Fruit fly (Drosophila melanogaster) whole organism, embryonic: ENCODE measurements around the gene v.

Source experiments
- BtbVII ChIP-seq: fragments of 200-800 bp; sonication (Bioruptor generic); optimal IDR thresholded peaks from 3 replicates; lab custom pipeline; 2017; ENCODE audit warnings: missing biosample characterization, mild to moderate bottlenecking, missing genetic modification characterization
- CG10959 ChIP-seq: fragments of 200-800 bp; sonication (Bioruptor generic); IDR thresholded peaks from 2 replicates; pipeline ENCODE4 v1.3.6; 2022; ENCODE audit warnings: missing biosample characterization, missing genetic modification characterization
- CG12219 ChIP-seq: fragments of 200-800 bp; sonication (Bioruptor generic); optimal IDR thresholded peaks from 3 replicates; lab custom pipeline; 2018; ENCODE audit warnings: missing biosample characterization, mild to moderate bottlenecking, missing genetic modification characterization
- CG12391 ChIP-seq: fragments of 200-800 bp; sonication (Bioruptor generic); optimal IDR thresholded peaks from 3 replicates; lab custom pipeline; 2018; ENCODE audit warnings: missing biosample characterization, mild to moderate bottlenecking, missing genetic modification characterization, moderate library complexity
- CG15073 ChIP-seq: fragments of 200-800 bp; sonication (Bioruptor generic); optimal IDR thresholded peaks from 2 replicates; lab custom pipeline; 2016; ENCODE audit warnings: missing biosample characterization, missing genetic modification characterization
- CG1647 ChIP-seq: fragments of 200-800 bp; sonication (Bioruptor generic); optimal IDR thresholded peaks from 3 replicates; lab custom pipeline; 2016; ENCODE audit warnings: missing biosample characterization, missing genetic modification characterization
- CG17186 ChIP-seq: fragments of 200-800 bp; sonication (Bioruptor generic); optimal IDR thresholded peaks from 3 replicates; lab custom pipeline; 2017; ENCODE audit warnings: missing biosample characterization, missing genetic modification reagents, missing genetic modification characterization
- CG17359 ChIP-seq: fragments of 200-800 bp; sonication (Bioruptor generic); optimal IDR thresholded peaks from 3 replicates; lab custom pipeline; 2018; ENCODE audit warnings: missing biosample characterization, mild to moderate bottlenecking, missing genetic modification characterization, moderate library complexity
- CG18262 ChIP-seq: fragments of 200-800 bp; optimal IDR thresholded peaks from 3 replicates; lab custom pipeline; 2019; ENCODE audit warnings: missing biosample characterization, mild to moderate bottlenecking, missing genetic modification characterization, moderate library complexity
- CG18764 ChIP-seq: fragments of 200-800 bp; sonication (Bioruptor generic); optimal IDR thresholded peaks from 3 replicates; lab custom pipeline; 2016; ENCODE audit warnings: missing biosample characterization, missing genetic modification characterization
- CG2199 ChIP-seq: fragments of 200-800 bp; sonication (Bioruptor generic); IDR thresholded peaks from 3 replicates; pipeline ENCODE4 v1.3.6; 2022; ENCODE audit warnings: missing biosample characterization, missing genetic modification characterization
- CG2875 ChIP-seq: fragments of 200-800 bp; sonication (Bioruptor generic); optimal IDR thresholded peaks from 2 replicates; lab custom pipeline; 2017; ENCODE audit warnings: missing biosample characterization, mild to moderate bottlenecking, missing genetic modification characterization, missing genetic modification reagents
- CG30403 ChIP-seq: fragments of 200-800 bp; sonication (Bioruptor generic); optimal IDR thresholded peaks from 3 replicates; lab custom pipeline; 2016; ENCODE audit warnings: missing biosample characterization, missing genetic modification characterization
- CG30431 ChIP-seq: fragments of 200-800 bp; sonication (Bioruptor generic); optimal IDR thresholded peaks from 2 replicates; lab custom pipeline; 2017; ENCODE audit warnings: missing biosample characterization, missing genetic modification characterization
- CG3065 ChIP-seq: fragments of 200-800 bp; sonication (Bioruptor generic); optimal IDR thresholded peaks from 2 replicates; lab custom pipeline; 2016; ENCODE audit warnings: missing biosample characterization, missing genetic modification characterization
- CG3995 ChIP-seq: fragments of 200-800 bp; sonication (Bioruptor generic); optimal IDR thresholded peaks from 3 replicates; lab custom pipeline; 2016; ENCODE audit warnings: missing biosample characterization, missing genetic modification characterization
- CG4730 ChIP-seq: fragments of 200-800 bp; sonication (Bioruptor generic); IDR thresholded peaks from 2 replicates; pipeline ENCODE4 v1.3.6; 2022; ENCODE audit warnings: missing biosample characterization, missing genetic modification characterization
- CG5245 ChIP-seq: fragments of 200-800 bp; sonication (Bioruptor generic); optimal IDR thresholded peaks from 3 replicates; lab custom pipeline; 2016; ENCODE audit warnings: missing biosample characterization, missing genetic modification characterization
- CG7745 ChIP-seq: fragments of 200-800 bp; sonication (Bioruptor generic); optimal IDR thresholded peaks from 2 replicates; lab custom pipeline; 2018; ENCODE audit warnings: missing biosample characterization, mild to moderate bottlenecking, missing genetic modification characterization, moderate library complexity
- CG8765 ChIP-seq: fragments of 200-800 bp; sonication (Bioruptor generic); IDR thresholded peaks from 2 replicates; pipeline ENCODE4 v1.3.6; 2022; ENCODE audit warnings: missing biosample characterization, missing genetic modification characterization
- Dek ChIP-seq: fragments of 200-800 bp; sonication (Bioruptor generic); optimal IDR thresholded peaks from 3 replicates; lab custom pipeline; 2019; ENCODE audit warnings: missing biosample characterization, mild to moderate bottlenecking, missing genetic modification characterization, moderate library complexity
- HHEX ChIP-seq: fragments of 200-800 bp; sonication (Bioruptor generic); optimal IDR thresholded peaks from 3 replicates; lab custom pipeline; 2017; ENCODE audit warnings: missing biosample characterization, mild to moderate bottlenecking, missing genetic modification characterization, missing genetic modification reagents
- Hr3 ChIP-seq: fragments of 200-800 bp; sonication (Bioruptor generic); optimal IDR thresholded peaks from 3 replicates; lab custom pipeline; 2016; ENCODE audit warnings: missing biosample characterization, missing genetic modification characterization
- Hr78 ChIP-seq, 2 experiments: fragments of 200-800 bp in 1 of 2; fragments of >200 bp in 1 of 2; sonication (Bioruptor generic) in 1 of 2; optimal IDR thresholded peaks; 2 replicates each; lab custom pipeline; 2017 to 2019; ENCODE audit warnings: missing biosample characterization in 2 of 2, missing genetic modification characterization in 2 of 2, mild to moderate bottlenecking in 1 of 2, moderate library complexity in 1 of 2
- Jarid2 ChIP-seq: fragments of 200-800 bp; sonication (Bioruptor generic); optimal IDR thresholded peaks from 3 replicates; lab custom pipeline; 2017; ENCODE audit warnings: mild to moderate bottlenecking, missing biosample characterization, missing genetic modification reagents, missing genetic modification characterization
- Mad ChIP-seq: fragments of 200-800 bp; sonication (Bioruptor generic); optimal IDR thresholded peaks from 2 replicates; lab custom pipeline; 2016; ENCODE audit warnings: missing biosample characterization, missing genetic modification characterization
- NK7.1 ChIP-seq: fragments of 200-800 bp; sonication (Bioruptor generic); optimal IDR thresholded peaks from 3 replicates; lab custom pipeline; 2016; ENCODE audit warnings: missing biosample characterization, missing genetic modification characterization
- Rx ChIP-seq: fragments of 200-800 bp; sonication (Bioruptor generic); IDR thresholded peaks from 2 replicates; pipeline ENCODE4 v1.3.6; 2022; ENCODE audit warnings: missing biosample characterization, missing genetic modification characterization
- TFAM ChIP-seq: fragments of 200-800 bp; sonication (Bioruptor generic); optimal IDR thresholded peaks from 2 replicates; lab custom pipeline; 2017; ENCODE audit warnings: missing biosample characterization, missing genetic modification characterization, inconsistent platforms
- btn ChIP-seq: fragments of 200-800 bp; sonication (Bioruptor generic); optimal IDR thresholded peaks from 2 replicates; lab custom pipeline; 2016; ENCODE audit warnings: missing biosample characterization, missing genetic modification characterization
- dm ChIP-seq: fragments of 200-800 bp; sonication (Bioruptor generic); optimal IDR thresholded peaks from 3 replicates; lab custom pipeline; 2016; ENCODE audit warnings: missing biosample characterization, missing genetic modification characterization
- fd102C ChIP-seq: fragments of 200-800 bp; sonication (Bioruptor generic); optimal IDR thresholded peaks from 2 replicates; lab custom pipeline; 2018; ENCODE audit warnings: missing biosample characterization, mild to moderate bottlenecking, missing genetic modification characterization, moderate library complexity
- fu2 ChIP-seq: fragments of 200-800 bp; sonication (Bioruptor generic); optimal IDR thresholded peaks from 2 replicates; lab custom pipeline; 2016; ENCODE audit warnings: missing biosample characterization, missing genetic modification characterization
- grn ChIP-seq: fragments of 200-800 bp; sonication (Bioruptor generic); optimal IDR thresholded peaks from 3 replicates; lab custom pipeline; 2017; ENCODE audit warnings: missing biosample characterization, missing genetic modification characterization
- gsb ChIP-seq: fragments of 200-800 bp; sonication (Bioruptor generic); IDR thresholded peaks from 2 replicates; pipeline ENCODE4 v1.3.6; 2022; ENCODE audit warnings: missing biosample characterization, missing genetic modification characterization
- hth ChIP-seq: fragments of >200 bp; optimal IDR thresholded peaks from 2 replicates; lab custom pipeline; 2017; ENCODE audit warnings: inconsistent platforms
- jumu ChIP-seq: fragments of 200-800 bp; sonication (Bioruptor generic); optimal IDR thresholded peaks from 3 replicates; lab custom pipeline; 2016; ENCODE audit warnings: missing biosample characterization, missing genetic modification characterization
- mam ChIP-seq: fragments of 200-800 bp; sonication (Bioruptor generic); optimal IDR thresholded peaks from 3 replicates; lab custom pipeline; 2016; ENCODE audit warnings: missing biosample characterization, missing genetic modification characterization
- nau ChIP-seq: fragments of 200-800 bp; sonication (Bioruptor generic); optimal IDR thresholded peaks from 3 replicates; lab custom pipeline; 2017; ENCODE audit warnings: missing biosample characterization, mild to moderate bottlenecking, missing genetic modification characterization, missing genetic modification reagents
- nerfin-2 ChIP-seq: fragments of 200-800 bp; sonication (Bioruptor generic); IDR thresholded peaks from 2 replicates; pipeline ENCODE4 v1.3.6; 2022; ENCODE audit warnings: missing biosample characterization, missing genetic modification characterization; ENCODE audit not compliant: partially characterized antibody
- pan ChIP-seq, 4 experiments: fragments of >200 bp in 3 of 4; fragments of 200-800 bp in 1 of 4; sonication (Bioruptor generic) in 1 of 4; optimal IDR thresholded peaks in 3 of 4; IDR thresholded peaks in 1 of 4; 2 replicates each; pipeline versions ENCODE4 v1.3.6 to Lab custom; 2017 to 2022; ENCODE audit warnings: missing biosample characterization in 2 of 4, missing genetic modification characterization in 2 of 4, mixed read lengths in 1 of 4
- pho ChIP-seq: fragments of 200-800 bp; sonication (Bioruptor generic); optimal IDR thresholded peaks from 2 replicates; lab custom pipeline; 2016; ENCODE audit warnings: missing biosample characterization, missing genetic modification characterization
- rib ChIP-seq: fragments of 200-800 bp; sonication (Bioruptor generic); IDR thresholded peaks from 2 replicates; pipeline ENCODE4 v1.3.6; 2022; ENCODE audit warnings: missing biosample characterization, missing genetic modification characterization
- row ChIP-seq: fragments of 200-800 bp; sonication (Bioruptor generic); IDR thresholded peaks from 3 replicates; pipeline ENCODE4 v1.3.6; 2022; ENCODE audit warnings: missing biosample characterization, missing genetic modification characterization
- sc ChIP-seq, 3 experiments: fragments of >200 bp in 2 of 3; fragments of 200-800 bp in 1 of 3; sonication (Bioruptor generic) in 1 of 3; optimal IDR thresholded peaks; 2 replicates in 2 of 3; 3 replicates in 1 of 3; lab custom pipeline; 2017; ENCODE audit warnings: mild to moderate bottlenecking in 1 of 3, missing biosample characterization in 1 of 3, missing genetic modification characterization in 1 of 3, missing genetic modification reagents in 1 of 3
- tup ChIP-seq: fragments of 200-800 bp; sonication (Bioruptor generic); optimal IDR thresholded peaks from 2 replicates; lab custom pipeline; 2016; ENCODE audit warnings: missing biosample characterization, mild to moderate bottlenecking, missing genetic modification characterization, moderate library complexity
- tx ChIP-seq: fragments of 200-800 bp; sonication (Bioruptor generic); optimal IDR thresholded peaks from 2 replicates; lab custom pipeline; 2016; ENCODE audit warnings: missing biosample characterization, missing genetic modification characterization
- usp ChIP-seq: fragments of >200 bp; optimal IDR thresholded peaks from 2 replicates; lab custom pipeline; 2017; ENCODE audit warnings: missing biosample characterization, missing genetic modification characterization
- wor ChIP-seq: fragments of 200-800 bp; sonication (Bioruptor generic); IDR thresholded peaks from 2 replicates; pipeline ENCODE4 v1.3.6; 2022; ENCODE audit warnings: missing biosample characterization, missing genetic modification characterization
- z ChIP-seq: fragments of 200-800 bp; sonication (Bioruptor generic); IDR thresholded peaks from 3 replicates; pipeline ENCODE4 v1.3.6; 2022; ENCODE audit warnings: missing biosample characterization, missing genetic modification characterization

v gene

dm6 chrX:10936599-10936998 is 12.8 kb downstream of the v start (continued):
- peak; percentile 88 for TF ChIP-seq CG30403 (GFP tag; lab: Kevin White, UChicago)
- peak; percentile 79 for TF ChIP-seq HHEX
- no peak for TF ChIP-seq TFAM (GFP tag; lab: Kevin White, UChicago)
- peak; percentile 92 for TF ChIP-seq CG17359
- TF ChIP-seq grn (GFP tag; lab: Kevin White, UChicago) = peak; percentile 19
- peak; percentile 54 for TF ChIP-seq fu2 (GFP tag; lab: Kevin White, UChicago)
- peak; percentile 73 for TF ChIP-seq Mad (GFP tag; lab: Kevin White, UChicago)
- peak; percentile 47 for TF ChIP-seq pho (GFP tag; lab: Kevin White, UChicago)
- peak; percentile 61 for TF ChIP-seq Hr3 (GFP tag; lab: Kevin White, UChicago)
- peak; percentile 65 for TF ChIP-seq CG2875 (GFP tag; lab: Kevin White, UChicago)
- TF ChIP-seq CG1647 = peak; percentile 75
- peak; percentile 73 for TF ChIP-seq CG5245 (GFP tag; lab: Kevin White, UChicago)
- TF ChIP-seq z (GFP tag; lab: Robert Waterston, UW) = 0 out of 3 replicates have a peak, but pooled peaks have one; percentile 9
- peak; percentile 63 for TF ChIP-seq NK7.1 (GFP tag; lab: Kevin White, UChicago)
- peak; percentile 8 for TF ChIP-seq Jarid2
- peak; percentile 54 for TF ChIP-seq tx (GFP tag; lab: Kevin White, UChicago)
- TF ChIP-seq hth (lab: Kevin White, UChicago) = no peak
- peak in 1 of 2 experiments; percentile 74 for TF ChIP-seq Hr78 (GFP tag; optimal IDR thresholded peaks at IDR 0.05; lab: Kevin White, UChicago)
- TF ChIP-seq jumu (GFP tag; lab: Kevin White, UChicago) = peak; percentile 73
- peak; percentile 25 for TF ChIP-seq CG3065 (GFP tag; lab: Kevin White, UChicago)
- peak; percentile 74 for TF ChIP-seq BtbVII (GFP tag; lab: Kevin White, UChicago)
- no peak for TF ChIP-seq nau (GFP tag; lab: Kevin White, UChicago)
- TF ChIP-seq CG4730 (GFP tag; lab: Robert Waterston, UW) = peak; percentile 68
- TF ChIP-seq CG18262 (tag; lab: Kevin White, UChicago) = peak; percentile 78
- TF ChIP-seq row (GFP tag; lab: Robert Waterston, UW) = peak; percentile 84
- TF ChIP-seq nerfin-2 = no peak
- peak; percentile 75 for TF ChIP-seq mam
- TF ChIP-seq dm = peak; percentile 52
- no peak for TF ChIP-seq pan (optimal IDR thresholded peaks at IDR 0.05; lab: Kevin White, UChicago)
- TF ChIP-seq pan (GFP tag; optimal IDR thresholded peaks at IDR 0.05 in 1 of 2, IDR thresholded peaks at IDR 0.05 in 1 of 2) = peak in 1 of 2 experiments; percentile 91
- TF ChIP-seq usp (GFP tag; lab: Kevin White, UChicago) = no peak
- TF ChIP-seq tup (GFP tag; lab: Kevin White, UChicago) = peak; percentile 26
- TF ChIP-seq CG15073 (GFP tag; lab: Kevin White, UChicago) = peak; percentile 2
- TF ChIP-seq rib (GFP tag; lab: Robert Waterston, UW) = peak; percentile 67; the same call in 1 of the 2 replicates
- no peak for TF ChIP-seq sc (optimal IDR thresholded peaks at IDR 0.05; lab: Kevin White, UChicago)
- peak; percentile 16 for TF ChIP-seq sc (GFP tag; optimal IDR thresholded peaks at IDR 0.05; lab: Kevin White, UChicago)
- no peak for TF ChIP-seq CG17186 (GFP tag; lab: Kevin White, UChicago)
- no peak for TF ChIP-seq fd102C (GFP tag; lab: Kevin White, UChicago)
- TF ChIP-seq Dek (tag; lab: Kevin White, UChicago) = peak; percentile 84
- TF ChIP-seq gsb (GFP tag; lab: Robert Waterston, UW) = peak; percentile 73
- peak; percentile 82 for TF ChIP-seq CG12219 (GFP tag; lab: Kevin White, UChicago)
- TF ChIP-seq wor (GFP tag; lab: Robert Waterston, UW) = peak; percentile 78
- TF ChIP-seq btn (GFP tag; lab: Kevin White, UChicago) = peak; percentile 58
- TF ChIP-seq CG18764 (GFP tag; lab: Kevin White, UChicago) = peak; percentile 64
- no peak for TF ChIP-seq CG8765 (GFP tag; lab: Robert Waterston, UW)
- TF ChIP-seq CG30431 = no peak
- TF ChIP-seq CG12391 (tag; lab: Kevin White, UChicago) = peak; percentile 89
- peak; percentile 64 for TF ChIP-seq CG10959 (GFP tag; lab: Robert Waterston, UW)
- TF ChIP-seq CG2199 (GFP tag; lab: Robert Waterston, UW) = peak; percentile 56; the same call in 1 of the 3 replicates
- TF ChIP-seq CG3995 (GFP tag; lab: Kevin White, UChicago) = peak; percentile 28
- TF ChIP-seq Rx (GFP tag; lab: Robert Waterston, UW) = peak; percentile 70; the same call in 1 of the 2 replicates
- no peak for TF ChIP-seq CG7745
